Worm (Caenorhabditis elegans): Measurements from ENCODE around the gene atad-3.

- TF ChIP-seq ceh-19 (GFP tag; optimal IDR thresholded peaks at IDR 0.05) (no peak), lin-11 (tag; optimal IDR thresholded peaks at IDR 0.05) (no peak), pros-1 (tag; optimal IDR thresholded peaks at IDR 0.05) (no peak), F13H6.1 (tag; optimal IDR thresholded peaks at IDR 0.05) (no peak), fkh-10 (GFP tag; optimal IDR thresholded peaks at IDR 0.05) (no peak), dmd-4 (tag; optimal IDR thresholded peaks at IDR 0.05; ENCODE audit: borderline replicate concordance) (no peak), odd-2 (tag; optimal IDR thresholded peaks at IDR 0.05) (no peak), ceh-18 (tag; optimal IDR thresholded peaks at IDR 0.05) (no peak), sox-4 (tag; optimal IDR thresholded peaks at IDR 0.05) (no peak), ets-4 (tag; optimal IDR thresholded peaks at IDR 0.05) (no peak), pax-1 (tag; optimal IDR thresholded peaks at IDR 0.05) (no peak)
These were observed 30.8 kb downstream of the atad-3 start, which contains the start of gene ZK971.1 for ce11 chrII:10279561-10279960.
